Fruit fly (Drosophila melanogaster) whole organism, embryonic: Measurements from ENCODE around the gene Rpn11.

Experiments
- Ada2b ChIP-seq: fragments of 200-800 bp; sonication (Bioruptor generic); IDR thresholded peaks from 2 replicates; pipeline ENCODE4 v1.3.6; 2022; ENCODE audit warnings: missing biosample characterization, missing genetic modification characterization
- Bdp1 ChIP-seq: fragments of 200-800 bp; sonication (Bioruptor generic); optimal IDR thresholded peaks from 3 replicates; lab custom pipeline; 2016; ENCODE audit warnings: missing biosample characterization, missing genetic modification characterization
- Bgb ChIP-seq: fragments of 200-800 bp; sonication (Bioruptor generic); IDR thresholded peaks from 2 replicates; pipeline ENCODE4 v1.3.6; 2022; ENCODE audit warnings: missing biosample characterization, missing genetic modification characterization; ENCODE audit not compliant: partially characterized antibody
- CG10462 ChIP-seq: fragments of 200-800 bp; sonication (Bioruptor generic); optimal IDR thresholded peaks from 2 replicates; lab custom pipeline; 2016; ENCODE audit warnings: missing biosample characterization, missing genetic modification characterization
- CG10543 ChIP-seq: fragments of 200-800 bp; sonication (Bioruptor generic); optimal IDR thresholded peaks from 3 replicates; lab custom pipeline; 2017; ENCODE audit warnings: missing biosample characterization, mild to moderate bottlenecking, missing genetic modification characterization, moderate library complexity
- CG11560 ChIP-seq: fragments of 200-800 bp; sonication (Bioruptor generic); IDR thresholded peaks from 3 replicates; pipeline ENCODE4 v1.3.6; 2022; ENCODE audit warnings: missing biosample characterization, missing genetic modification characterization
- CG12219 ChIP-seq: fragments of 200-800 bp; sonication (Bioruptor generic); optimal IDR thresholded peaks from 3 replicates; lab custom pipeline; 2018; ENCODE audit warnings: missing biosample characterization, mild to moderate bottlenecking, missing genetic modification characterization
- CG12236 ChIP-seq: fragments of 200-800 bp; sonication (Bioruptor generic); optimal IDR thresholded peaks from 2 replicates; lab custom pipeline; 2016; ENCODE audit warnings: missing biosample characterization, missing genetic modification characterization
- CG14014 ChIP-seq: fragments of 200-800 bp; sonication (Bioruptor generic); IDR thresholded peaks from 2 replicates; pipeline ENCODE4 v1.3.6; 2022; ENCODE audit warnings: missing biosample characterization, missing genetic modification characterization
- CG18262 ChIP-seq: fragments of 200-800 bp; optimal IDR thresholded peaks from 3 replicates; lab custom pipeline; 2019; ENCODE audit warnings: missing biosample characterization, mild to moderate bottlenecking, missing genetic modification characterization, moderate library complexity
- CG18599 ChIP-seq: fragments of 200-800 bp; sonication (Bioruptor generic); optimal IDR thresholded peaks from 3 replicates; lab custom pipeline; 2017; ENCODE audit warnings: missing biosample characterization, missing genetic modification characterization, mild to moderate bottlenecking, moderate library complexity, missing genetic modification reagents
- CG18764 ChIP-seq: fragments of 200-800 bp; sonication (Bioruptor generic); optimal IDR thresholded peaks from 3 replicates; lab custom pipeline; 2016; ENCODE audit warnings: missing biosample characterization, missing genetic modification characterization
- CG30403 ChIP-seq: fragments of 200-800 bp; sonication (Bioruptor generic); optimal IDR thresholded peaks from 3 replicates; lab custom pipeline; 2016; ENCODE audit warnings: missing biosample characterization, missing genetic modification characterization
- CG31388 ChIP-seq: fragments of 200-800 bp; sonication (Bioruptor generic); optimal IDR thresholded peaks from 2 replicates; lab custom pipeline; 2016; ENCODE audit warnings: missing biosample characterization, missing genetic modification characterization
- CG32532 ChIP-seq: fragments of 200-800 bp; sonication (Bioruptor generic); IDR thresholded peaks from 2 replicates; pipeline ENCODE4 v1.3.6; 2022; ENCODE audit warnings: missing biosample characterization, missing genetic modification characterization
- CG32772 ChIP-seq: fragments of 200-800 bp; sonication (Bioruptor generic); IDR thresholded peaks from 2 replicates; pipeline ENCODE4 v1.3.6; 2022; ENCODE audit warnings: missing biosample characterization, missing genetic modification characterization
- CG34376 ChIP-seq: fragments of 200-800 bp; sonication (Bioruptor generic); optimal IDR thresholded peaks from 2 replicates; lab custom pipeline; 2018; ENCODE audit warnings: missing biosample characterization, mild to moderate bottlenecking, missing genetic modification characterization
- CG4730 ChIP-seq: fragments of 200-800 bp; sonication (Bioruptor generic); IDR thresholded peaks from 2 replicates; pipeline ENCODE4 v1.3.6; 2022; ENCODE audit warnings: missing biosample characterization, missing genetic modification characterization
- CkIIα-i1 ChIP-seq: fragments of 200-800 bp; sonication (Bioruptor generic); IDR thresholded peaks from 2 replicates; pipeline ENCODE4 v1.3.6; 2022; ENCODE audit warnings: missing biosample characterization, missing genetic modification characterization
- Dbx ChIP-seq: fragments of 200-800 bp; sonication (Bioruptor generic); IDR thresholded peaks from 3 replicates; pipeline ENCODE4 v1.3.6; 2022; ENCODE audit warnings: missing biosample characterization, missing genetic modification characterization
- H15 ChIP-seq: fragments of 200-800 bp; sonication (Bioruptor generic); IDR thresholded peaks from 3 replicates; pipeline ENCODE4 v1.3.6; 2022; ENCODE audit warnings: missing biosample characterization, missing genetic modification characterization
- Hr39 ChIP-seq: fragments of >200 bp; optimal IDR thresholded peaks from 2 replicates; lab custom pipeline; 2017
- Nf-YA ChIP-seq: fragments of 200-800 bp; sonication (Bioruptor generic); IDR thresholded peaks from 2 replicates; pipeline ENCODE4 v1.3.6; 2022; ENCODE audit warnings: missing biosample characterization, missing genetic modification characterization
- Nf-YC ChIP-seq: fragments of 200-800 bp; optimal IDR thresholded peaks from 3 replicates; lab custom pipeline; 2019; ENCODE audit warnings: missing biosample characterization, mild to moderate bottlenecking, missing genetic modification characterization, moderate library complexity
- Optix ChIP-seq: fragments of 200-800 bp; sonication (Bioruptor generic); IDR thresholded peaks from 3 replicates; pipeline ENCODE4 v1.3.6; 2022; ENCODE audit warnings: missing biosample characterization, missing genetic modification characterization
- PHDP ChIP-seq: fragments of 200-800 bp; sonication (Bioruptor generic); optimal IDR thresholded peaks from 3 replicates; lab custom pipeline; 2018; ENCODE audit warnings: missing biosample characterization, mild to moderate bottlenecking, missing genetic modification characterization, moderate library complexity
- Sox102F ChIP-seq: fragments of 200-800 bp; sonication (Bioruptor generic); optimal IDR thresholded peaks from 2 replicates; lab custom pipeline; 2018; ENCODE audit warnings: missing biosample characterization, mild to moderate bottlenecking, missing genetic modification characterization, moderate library complexity
- Taf1 ChIP-seq: fragments of 200-800 bp; sonication (Bioruptor generic); IDR thresholded peaks from 2 replicates; pipeline ENCODE4 v1.3.6; 2022; ENCODE audit warnings: missing biosample characterization, missing genetic modification characterization
- YL-1 ChIP-seq: fragments of 200-800 bp; sonication (Bioruptor generic); optimal IDR thresholded peaks from 3 replicates; lab custom pipeline; 2017; ENCODE audit warnings: missing biosample characterization, mild to moderate bottlenecking, missing genetic modification characterization
- ab ChIP-seq: fragments of 200-800 bp; sonication (Bioruptor generic); optimal IDR thresholded peaks from 2 replicates; lab custom pipeline; 2016; ENCODE audit warnings: missing biosample characterization, missing genetic modification characterization
- abd-A ChIP-seq: fragments of 200-800 bp; sonication (Bioruptor generic); optimal IDR thresholded peaks from 3 replicates; lab custom pipeline; 2019; ENCODE audit warnings: missing biosample characterization, mild to moderate bottlenecking, missing genetic modification characterization, moderate library complexity
- al ChIP-seq: fragments of 200-800 bp; sonication (Bioruptor generic); IDR thresholded peaks from 2 replicates; pipeline ENCODE4 v1.3.6; 2022; ENCODE audit warnings: missing biosample characterization, missing genetic modification characterization
- amos ChIP-seq: fragments of 200-800 bp; sonication (Bioruptor generic); IDR thresholded peaks from 2 replicates; pipeline ENCODE4 v1.3.6; 2022; ENCODE audit warnings: missing biosample characterization, missing genetic modification characterization; ENCODE audit not compliant: partially characterized antibody
- ase ChIP-seq: fragments of 200-800 bp; sonication (Bioruptor generic); IDR thresholded peaks from 3 replicates; pipeline ENCODE4 v1.3.6; 2022; ENCODE audit warnings: missing biosample characterization, missing genetic modification characterization
- cad ChIP-seq: fragments of >200 bp; optimal IDR thresholded peaks from 2 replicates; lab custom pipeline; 2017; ENCODE audit warnings: missing biosample characterization, missing genetic modification characterization
- cas ChIP-seq: fragments of 200-800 bp; sonication (Bioruptor generic); IDR thresholded peaks from 2 replicates; pipeline ENCODE4 v1.3.6; 2022; ENCODE audit warnings: missing biosample characterization, missing genetic modification characterization
- crp ChIP-seq, 2 experiments: fragments of 200-800 bp; sonication (Bioruptor generic); optimal IDR thresholded peaks; 2 replicates in 1 of 2; 3 replicates in 1 of 2; lab custom pipeline; 2017; ENCODE audit warnings: missing biosample characterization in 2 of 2, missing genetic modification characterization in 2 of 2, mild to moderate bottlenecking in 1 of 2, moderate library complexity in 1 of 2
- da ChIP-seq: fragments of 200-800 bp; sonication (Bioruptor generic); optimal IDR thresholded peaks from 2 replicates; lab custom pipeline; 2016; ENCODE audit warnings: missing biosample characterization, missing genetic modification characterization
- dmrt11E ChIP-seq: fragments of 200-800 bp; sonication (Bioruptor generic); optimal IDR thresholded peaks from 3 replicates; lab custom pipeline; 2018; ENCODE audit warnings: missing biosample characterization, mild to moderate bottlenecking, missing genetic modification characterization, moderate library complexity
- dysf ChIP-seq: fragments of 200-800 bp; sonication (Bioruptor generic); IDR thresholded peaks from 3 replicates; pipeline ENCODE4 v1.3.6; 2022; ENCODE audit warnings: missing biosample characterization, missing genetic modification characterization
- esg ChIP-seq: fragments of 200-800 bp; sonication (Bioruptor generic); conservative IDR thresholded peaks from 2 replicates; pipeline ENCODE4 v1.3.6; 2022; ENCODE audit warnings: missing biosample characterization, missing genetic modification characterization
- fd3F ChIP-seq: fragments of 200-800 bp; sonication (Bioruptor generic); optimal IDR thresholded peaks from 2 replicates; lab custom pipeline; 2018; ENCODE audit warnings: missing biosample characterization, mild to moderate bottlenecking, missing genetic modification characterization, moderate library complexity
- h ChIP-seq: fragments of >200 bp; optimal IDR thresholded peaks from 2 replicates; lab custom pipeline; 2017
- ham ChIP-seq: fragments of 200-800 bp; sonication (Bioruptor generic); IDR thresholded peaks from 2 replicates; pipeline ENCODE4 v1.3.6; 2022; ENCODE audit warnings: missing biosample characterization, missing genetic modification characterization
- hb ChIP-seq: fragments of 200-800 bp; sonication (Bioruptor generic); IDR thresholded peaks from 3 replicates; pipeline ENCODE4 v1.3.6; 2022; ENCODE audit warnings: missing biosample characterization, missing genetic modification characterization; ENCODE audit not compliant: partially characterized antibody
- nerfin-1 ChIP-seq: fragments of 200-800 bp; sonication (Bioruptor generic); optimal IDR thresholded peaks from 3 replicates; lab custom pipeline; 2019; ENCODE audit warnings: missing biosample characterization, mild to moderate bottlenecking, missing genetic modification characterization, moderate library complexity
- org-1 ChIP-seq: fragments of 200-800 bp; sonication (Bioruptor generic); optimal IDR thresholded peaks from 2 replicates; lab custom pipeline; 2017; ENCODE audit warnings: missing biosample characterization, missing genetic modification characterization
- sc ChIP-seq, 3 experiments: fragments of >200 bp in 2 of 3; fragments of 200-800 bp in 1 of 3; sonication (Bioruptor generic) in 1 of 3; optimal IDR thresholded peaks; 2 replicates in 2 of 3; 3 replicates in 1 of 3; lab custom pipeline; 2017; ENCODE audit warnings: mild to moderate bottlenecking in 1 of 3, missing biosample characterization in 1 of 3, missing genetic modification characterization in 1 of 3, missing genetic modification reagents in 1 of 3
- stc ChIP-seq: fragments of 200-800 bp; sonication (Bioruptor generic); IDR thresholded peaks from 2 replicates; pipeline ENCODE4 v1.3.6; 2022; ENCODE audit warnings: missing biosample characterization, missing genetic modification characterization
- tll ChIP-seq, 2 experiments: fragments of 200-800 bp in 1 of 2; fragments of >200 bp in 1 of 2; sonication (Bioruptor generic) in 1 of 2; optimal IDR thresholded peaks; 2 replicates each; lab custom pipeline; 2017 to 2019; ENCODE audit warnings: missing biosample characterization in 2 of 2, missing genetic modification characterization in 2 of 2, mild to moderate bottlenecking in 1 of 2, moderate library complexity in 1 of 2
- tup ChIP-seq: fragments of 200-800 bp; sonication (Bioruptor generic); optimal IDR thresholded peaks from 2 replicates; lab custom pipeline; 2016; ENCODE audit warnings: missing biosample characterization, mild to moderate bottlenecking, missing genetic modification characterization, moderate library complexity
- vfl ChIP-seq: fragments of 200-800 bp; sonication (Bioruptor generic); optimal IDR thresholded peaks from 2 replicates; lab custom pipeline; 2016; ENCODE audit warnings: missing biosample characterization, missing genetic modification characterization

The Rpn11 gene

dm6 chr2L:5043043-5043442 is 16.5 kb downstream of the Rpn11 start, which contains the start of the genes CG33995, CG44000 and CG44001 (continued):
- TF ChIP-seq CG12219 (no peak), cas (0 out of 2 replicates have a peak, but pooled peaks have one; percentile 27), dmrt11E (tag; lab: Kevin White, UChicago) (peak; percentile 23), tup (GFP tag; lab: Kevin White, UChicago) (peak; percentile 28), Bdp1 (GFP tag; lab: Kevin White, UChicago) (peak; percentile 30), Bgb (GFP tag; lab: Robert Waterston, UW) (peak; percentile 46), Dbx (GFP tag; lab: Robert Waterston, UW) (peak; percentile 53; the same call in 2 of the 3 replicates), cad (GFP tag; lab: Kevin White, UChicago) (no peak), CG4730 (GFP tag; lab: Robert Waterston, UW) (no peak), ham (no peak), nerfin-1 (tag; lab: Kevin White, UChicago) (no peak), al (GFP tag; lab: Robert Waterston, UW) (no peak), CG11560 (tag; lab: Robert Waterston, UW) (no peak), Nf-YA (GFP tag; lab: Robert Waterston, UW) (no peak), Sox102F (GFP tag; lab: Kevin White, UChicago) (no peak), dysf (no peak), h (lab: Kevin White, UChicago) (no peak), PHDP (tag; lab: Kevin White, UChicago) (peak; percentile 18), hb (GFP tag; lab: Robert Waterston, UW) (no peak), crp (GFP tag; optimal IDR thresholded peaks at IDR 0.05; lab: Kevin White, UChicago) (peak in 1 of 2 experiments; percentile 70), CG18599 (GFP tag; lab: Kevin White, UChicago) (no peak), CG14014 (GFP tag; lab: Robert Waterston, UW) (no peak; the same call in 1 of the 2 replicates), Hr39 (no peak), YL-1 (GFP tag; lab: Kevin White, UChicago) (peak; percentile 96), esg (no peak), ase (GFP tag; lab: Robert Waterston, UW) (no peak), vfl (GFP tag; lab: Kevin White, UChicago) (peak; percentile 44), org-1 (GFP tag; lab: Kevin White, UChicago) (no peak), fd3F (no peak), stc (GFP tag; lab: Robert Waterston, UW) (no peak), CG10462 (GFP tag; lab: Kevin White, UChicago) (no peak), sc (optimal IDR thresholded peaks at IDR 0.05; lab: Kevin White, UChicago) (no peak), sc (GFP tag; optimal IDR thresholded peaks at IDR 0.05; lab: Kevin White, UChicago) (no peak), ab (no peak), CG31388 (GFP tag; lab: Kevin White, UChicago) (no peak), CG34376 (GFP tag; lab: Kevin White, UChicago) (peak; percentile 48), CkIIα-i1 (GFP tag; lab: Robert Waterston, UW) (no peak), Taf1 (GFP tag; lab: Robert Waterston, UW) (no peak), Nf-YC (tag; lab: Kevin White, UChicago) (peak; percentile 16), Ada2b (GFP tag; lab: Robert Waterston, UW) (no peak), CG30403 (peak; percentile 67), CG32772 (GFP tag; lab: Robert Waterston, UW) (0 out of 2 replicates have a peak, but pooled peaks have one; percentile 13), CG10543 (peak; percentile 47), tll (GFP tag; optimal IDR thresholded peaks at IDR 0.05; lab: Kevin White, UChicago) (no peak), H15 (no peak; the same call in 2 of the 3 replicates), amos (GFP tag; lab: Robert Waterston, UW) (peak; percentile 43; the same call in 1 of the 2 replicates), Optix (GFP tag; lab: Robert Waterston, UW) (no peak), abd-A (tag; lab: Kevin White, UChicago) (peak; percentile 69), CG18764 (peak; percentile 59), CG18262 (no peak), CG12236 (no peak), CG32532 (peak; percentile 59), da (no peak)
